Fruit fly (Drosophila melanogaster): ENCODE data around the gene CG4982.

The CG4982 gene

dm6 chr3L:16301153-16301552, at the start of gene CG4982:
CG4982 (plus strand) TSS chr3L:16301453.
- no peak for TF ChIP-seq jim (GFP tag; optimal IDR thresholded peaks at IDR 0.05)
- no peak for TF ChIP-seq brk (GFP tag; optimal IDR thresholded peaks at IDR 0.05)
- TF ChIP-seq psq (GFP tag; optimal IDR thresholded peaks at IDR 0.05), result no peak
- no peak for TF ChIP-seq h (GFP tag; optimal IDR thresholded peaks at IDR 0.05)
- TF ChIP-seq dsf (GFP tag; optimal IDR thresholded peaks at IDR 0.05; ENCODE audit: borderline replicate concordance), result no peak
- TF ChIP-seq HLH106 (tag; optimal IDR thresholded peaks at IDR 0.05), result no peak

dm6 chr3L:16252255-16252654, 49.0 kb upstream of the CG4982 start, which contains the start of gene CG13055:
CG13055 (minus strand) TSS chr3L:16252355.
- no peak for TF ChIP-seq dmrt93B (GFP tag; optimal IDR thresholded peaks at IDR 0.05)
- no peak for TF ChIP-seq fru (GFP tag; optimal IDR thresholded peaks at IDR 0.05)

- TF ChIP-seq jim (GFP tag; optimal IDR thresholded peaks at IDR 0.05), result no peak
- TF ChIP-seq fru (GFP tag; optimal IDR thresholded peaks at IDR 0.05), result no peak
- TF ChIP-seq Myc (optimal IDR thresholded peaks at IDR 0.05), result no peak
Measured at dm6 chr3L:16257118-16257627, 44.1 kb upstream of the CG4982 start, which contains the start of gene CG13054. CG13054 (minus strand) TSS chr3L:16257191.

- no peak for TF ChIP-seq CrebA (GFP tag; optimal IDR thresholded peaks at IDR 0.05; ENCODE audit: borderline replicate concordance)
- no peak for TF ChIP-seq Rel (GFP tag; optimal IDR thresholded peaks at IDR 0.05)
- TF ChIP-seq Rel (tag; optimal IDR thresholded peaks at IDR 0.05), result no peak
- no peak for TF ChIP-seq N (GFP tag; optimal IDR thresholded peaks at IDR 0.05)
- no peak for TF ChIP-seq Sp1 (GFP tag; optimal IDR thresholded peaks at IDR 0.05)
- TF ChIP-seq dl (GFP tag; optimal IDR thresholded peaks at IDR 0.05; ENCODE audit: insufficient read depth in 1 of 2, partially characterized antibody in 2 of 2), result no peak
- no peak for TF ChIP-seq fru (GFP tag; optimal IDR thresholded peaks at IDR 0.05)
- no peak for TF ChIP-seq pan (optimal IDR thresholded peaks at IDR 0.05)
Measured at dm6 chr3L:16259552-16259951, 41.7 kb upstream of the CG4982 start, which contains the start of gene CG13053. CG13053 (minus strand) TSS chr3L:16259722.

dm6 chr3L:16261505-16261904, 39.7 kb upstream of the CG4982 start, which contains the start of gene CG34247:
CG34247 (minus strand) TSS chr3L:16261605.
- TF ChIP-seq Hnf4 (GFP tag; optimal IDR thresholded peaks at IDR 0.05) (no peak), dsf (GFP tag; optimal IDR thresholded peaks at IDR 0.05; ENCODE audit: borderline replicate concordance) (no peak), Jra (GFP tag; optimal IDR thresholded peaks at IDR 0.05) (no peak), tai (GFP tag; optimal IDR thresholded peaks at IDR 0.05) (no peak), pan (optimal IDR thresholded peaks at IDR 0.05) (no peak)

dm6 chr3L:16262440-16262839, 38.8 kb upstream of the CG4982 start, which contains the start of gene CG13071:
CG13071 (plus strand) TSS chr3L:16262740.
- TF ChIP-seq Rel (GFP tag; optimal IDR thresholded peaks at IDR 0.05) (no peak), Rel (tag; optimal IDR thresholded peaks at IDR 0.05) (no peak), Sp1 (GFP tag; optimal IDR thresholded peaks at IDR 0.05) (no peak), dl (GFP tag; optimal IDR thresholded peaks at IDR 0.05; ENCODE audit: insufficient read depth in 1 of 2, partially characterized antibody in 2 of 2) (no peak), fru (GFP tag; optimal IDR thresholded peaks at IDR 0.05) (no peak), CG32264 (GFP tag; optimal IDR thresholded peaks at IDR 0.05) (no peak)

dm6 chr3L:16263043-16263442, 38.2 kb upstream of the CG4982 start, which contains the start of gene CG13070:
CG13070 (plus strand) TSS chr3L:16263343.
- TF ChIP-seq N (GFP tag; optimal IDR thresholded peaks at IDR 0.05) (no peak), dmrt93B (GFP tag; optimal IDR thresholded peaks at IDR 0.05) (no peak), Mio (GFP tag; optimal IDR thresholded peaks at IDR 0.05) (no peak), OdsH (GFP tag; optimal IDR thresholded peaks at IDR 0.05) (no peak), CG32264 (GFP tag; optimal IDR thresholded peaks at IDR 0.05) (no peak), Jra (GFP tag; optimal IDR thresholded peaks at IDR 0.05) (no peak), Rel (GFP tag; optimal IDR thresholded peaks at IDR 0.05) (no peak), Rel (tag; optimal IDR thresholded peaks at IDR 0.05) (no peak), fru (GFP tag; optimal IDR thresholded peaks at IDR 0.05) (no peak), psq (GFP tag; optimal IDR thresholded peaks at IDR 0.05) (no peak), rgr (GFP tag; optimal IDR thresholded peaks at IDR 0.05) (no peak)

- TF ChIP-seq lola (GFP tag; optimal IDR thresholded peaks at IDR 0.05) (no peak), Jra (GFP tag; optimal IDR thresholded peaks at IDR 0.05) (no peak), woc (GFP tag; optimal IDR thresholded peaks at IDR 0.05) (no peak), Dif (GFP tag; optimal IDR thresholded peaks at IDR 0.05; ENCODE audit: partially characterized antibody) (no peak), Mio (GFP tag; optimal IDR thresholded peaks at IDR 0.05) (no peak), brk (GFP tag; optimal IDR thresholded peaks at IDR 0.05) (no peak), Hnf4 (GFP tag; optimal IDR thresholded peaks at IDR 0.05) (no peak), fru (GFP tag; optimal IDR thresholded peaks at IDR 0.05) (no peak), sage (GFP tag; optimal IDR thresholded peaks at IDR 0.05) (no peak), Rel (GFP tag; optimal IDR thresholded peaks at IDR 0.05) (no peak), Rel (tag; optimal IDR thresholded peaks at IDR 0.05) (no peak), dsf (GFP tag; optimal IDR thresholded peaks at IDR 0.05; ENCODE audit: borderline replicate concordance) (no peak)
Measured at dm6 chr3L:16265000-16265399, 36.3 kb upstream of the CG4982 start, which contains the start of the genes CG13051 and CG13069. CG13051 (minus strand) TSS chr3L:16265100. CG13069 (plus strand) TSS chr3L:16265385.

Data from whole organism, wandering third instar larva.